Fruit fly (Drosophila melanogaster) whole organism, wandering third instar larva: ENCODE measurements around the gene tal-AA.

Experiments used
- Abd-B ChIP-seq: fragments of >200 bp; optimal IDR thresholded peaks from 2 replicates; lab custom pipeline; 2017; ENCODE audit warnings: missing biosample characterization, missing genetic modification characterization
- CG32264 ChIP-seq: fragments of 200-800 bp; sonication (Bioruptor generic); optimal IDR thresholded peaks from 2 replicates; lab custom pipeline; 2016; ENCODE audit warnings: missing biosample characterization, missing genetic modification characterization
- CG9705 ChIP-seq: fragments of 200-800 bp; sonication (Bioruptor generic); optimal IDR thresholded peaks from 2 replicates; lab custom pipeline; 2018; ENCODE audit warnings: missing biosample characterization, mild to moderate bottlenecking, missing genetic modification characterization
- CrebA ChIP-seq: fragments of 200-800 bp; sonication (Bioruptor generic); optimal IDR thresholded peaks from 2 replicates; lab custom pipeline; 2016; ENCODE audit warnings: missing biosample characterization, mild to moderate bottlenecking, missing genetic modification characterization, borderline replicate concordance
- GATAd ChIP-seq: sonication (Bioruptor generic); optimal IDR thresholded peaks from 2 replicates; lab custom pipeline; 2016; ENCODE audit warnings: missing biosample characterization, missing genetic modification characterization
- HLH106 ChIP-seq: fragments of 200-800 bp; optimal IDR thresholded peaks from 3 replicates; lab custom pipeline; 2019; ENCODE audit warnings: missing biosample characterization, mild to moderate bottlenecking, missing genetic modification characterization, moderate library complexity
- Hnf4 ChIP-seq: fragments of 200-800 bp; sonication (Bioruptor generic); optimal IDR thresholded peaks from 2 replicates; lab custom pipeline; 2016; ENCODE audit warnings: missing biosample characterization, mild to moderate bottlenecking, missing genetic modification characterization
- Hr78 ChIP-seq: fragments of >200 bp; optimal IDR thresholded peaks from 2 replicates; lab custom pipeline; 2017; ENCODE audit warnings: missing biosample characterization, missing genetic modification characterization
- Hr83 ChIP-seq: fragments of 200-300 bp; sonication (Bioruptor generic); optimal IDR thresholded peaks from 2 replicates; lab custom pipeline; 2016; ENCODE audit warnings: missing biosample characterization, mild to moderate bottlenecking, missing genetic modification characterization, moderate library complexity; ENCODE audit not compliant: poor library complexity, severe bottlenecking
- Jra ChIP-seq: sonication (Bioruptor generic); optimal IDR thresholded peaks from 2 replicates; lab custom pipeline; 2016; ENCODE audit warnings: missing biosample characterization, missing genetic modification characterization
- Mio ChIP-seq: sonication (Bioruptor generic); optimal IDR thresholded peaks from 2 replicates; lab custom pipeline; 2016; ENCODE audit warnings: missing biosample characterization, missing genetic modification characterization
- N ChIP-seq: fragments of >200 bp; optimal IDR thresholded peaks from 2 replicates; lab custom pipeline; 2018; ENCODE audit warnings: missing biosample characterization, missing external identifiers, missing genetic modification characterization
- OdsH ChIP-seq: fragments of 200-800 bp; sonication (Bioruptor generic); optimal IDR thresholded peaks from 2 replicates; lab custom pipeline; 2016; ENCODE audit warnings: missing biosample characterization, mild to moderate bottlenecking, missing genetic modification characterization
- Rel ChIP-seq, 2 experiments: fragments of 200-800 bp; sonication (Bioruptor generic) in 1 of 2; optimal IDR thresholded peaks; 2 replicates in 1 of 2; 3 replicates in 1 of 2; lab custom pipeline; 2016 to 2019; ENCODE audit warnings: mild to moderate bottlenecking in 2 of 2, missing biosample characterization in 2 of 2, missing genetic modification characterization in 2 of 2, moderate library complexity in 1 of 2
- Sp1 ChIP-seq: fragments of 200-800 bp; sonication (Bioruptor generic); optimal IDR thresholded peaks from 3 replicates; lab custom pipeline; 2019; ENCODE audit warnings: missing biosample characterization, mild to moderate bottlenecking, missing genetic modification characterization, moderate library complexity
- Vsx2 ChIP-seq: fragments of 200-300, 225-300 bp; sonication (Bioruptor generic); optimal IDR thresholded peaks from 2 replicates; lab custom pipeline; 2018; ENCODE audit warnings: missing biosample characterization, missing genetic modification characterization; ENCODE audit not compliant: partially characterized antibody
- br ChIP-seq: fragments of 200-800 bp; sonication (Bioruptor generic); optimal IDR thresholded peaks from 2 replicates; lab custom pipeline; 2016; ENCODE audit warnings: missing biosample characterization, missing genetic modification characterization
- brk ChIP-seq: fragments of 200-800 bp; sonication (Bioruptor generic); optimal IDR thresholded peaks from 2 replicates; lab custom pipeline; 2016; ENCODE audit warnings: missing biosample characterization, mild to moderate bottlenecking, missing genetic modification characterization
- dl ChIP-seq, 2 experiments: fragments of 175-275, 200-275 bp in 1 of 2; fragments of 200-275 bp in 1 of 2; sonication (Bioruptor generic); optimal IDR thresholded peaks; lab custom pipeline; 2018; ENCODE audit warnings: mild to moderate bottlenecking in 2 of 2, missing biosample characterization in 2 of 2, missing genetic modification characterization in 2 of 2, moderate library complexity in 2 of 2; ENCODE audit not compliant: partially characterized antibody in 2 of 2, insufficient read depth in 1 of 2
- dmrt93B ChIP-seq: fragments of 200-800 bp; sonication (Bioruptor generic); optimal IDR thresholded peaks from 2 replicates; lab custom pipeline; 2018; ENCODE audit warnings: missing biosample characterization, mild to moderate bottlenecking, missing genetic modification characterization
- dsf ChIP-seq: sonication (Bioruptor generic); optimal IDR thresholded peaks from 2 replicates; lab custom pipeline; 2016; ENCODE audit warnings: missing biosample characterization, missing genetic modification characterization, borderline replicate concordance
- ey ChIP-seq: fragments of 200-800 bp; sonication (Bioruptor generic); optimal IDR thresholded peaks from 2 replicates; lab custom pipeline; 2016; ENCODE audit warnings: missing biosample characterization, missing genetic modification characterization
- foxo ChIP-seq, 2 experiments: fragments of 200-800 bp; sonication (Bioruptor generic); optimal IDR thresholded peaks; 2 replicates in 1 of 2; 3 replicates in 1 of 2; lab custom pipeline; 2016 to 2017; ENCODE audit warnings: missing biosample characterization in 2 of 2, missing genetic modification characterization in 2 of 2
- fru ChIP-seq: fragments of 200-800 bp; sonication (Bioruptor generic); optimal IDR thresholded peaks from 3 replicates; lab custom pipeline; 2016; ENCODE audit warnings: missing biosample characterization, mild to moderate bottlenecking, missing genetic modification characterization
- h ChIP-seq: fragments of 200-800 bp; sonication (Bioruptor generic); optimal IDR thresholded peaks from 3 replicates; lab custom pipeline; 2016; ENCODE audit warnings: missing biosample characterization, mild to moderate bottlenecking, missing genetic modification characterization
- jim ChIP-seq: fragments of 175-275, 200-325 bp; sonication (Bioruptor generic); optimal IDR thresholded peaks from 2 replicates; lab custom pipeline; 2016; ENCODE audit warnings: missing biosample characterization, mild to moderate bottlenecking, missing genetic modification characterization
- lola ChIP-seq: fragments of >200 bp; optimal IDR thresholded peaks from 2 replicates; lab custom pipeline; 2017; ENCODE audit warnings: missing biosample characterization, missing genetic modification characterization
- pan ChIP-seq: fragments of >200 bp; optimal IDR thresholded peaks from 2 replicates; lab custom pipeline; 2017
- psq ChIP-seq: fragments of 200-800 bp; sonication (Bioruptor generic); optimal IDR thresholded peaks from 3 replicates; lab custom pipeline; 2017; ENCODE audit warnings: missing biosample characterization, mild to moderate bottlenecking, missing genetic modification characterization, moderate library complexity
- rgr ChIP-seq: fragments of 200-800 bp; sonication (Bioruptor generic); optimal IDR thresholded peaks from 3 replicates; lab custom pipeline; 2016; ENCODE audit warnings: missing biosample characterization, mild to moderate bottlenecking, missing genetic modification characterization
- sage ChIP-seq: fragments of 200-800 bp; sonication (Bioruptor generic); optimal IDR thresholded peaks from 2 replicates; lab custom pipeline; 2016; ENCODE audit warnings: missing biosample characterization, mild to moderate bottlenecking, missing genetic modification characterization
- sv ChIP-seq: fragments of 200-800 bp; sonication (Bioruptor generic); optimal IDR thresholded peaks from 3 replicates; lab custom pipeline; 2016; ENCODE audit warnings: missing biosample characterization, missing genetic modification characterization
- usp ChIP-seq: fragments of >200 bp; optimal IDR thresholded peaks from 2 replicates; lab custom pipeline; 2017; ENCODE audit warnings: missing biosample characterization, missing genetic modification characterization
- woc ChIP-seq: sonication (Bioruptor generic); optimal IDR thresholded peaks from 2 replicates; lab custom pipeline; 2016; ENCODE audit warnings: missing biosample characterization, mild to moderate bottlenecking, missing genetic modification characterization

tal-AA gene

DNA sequence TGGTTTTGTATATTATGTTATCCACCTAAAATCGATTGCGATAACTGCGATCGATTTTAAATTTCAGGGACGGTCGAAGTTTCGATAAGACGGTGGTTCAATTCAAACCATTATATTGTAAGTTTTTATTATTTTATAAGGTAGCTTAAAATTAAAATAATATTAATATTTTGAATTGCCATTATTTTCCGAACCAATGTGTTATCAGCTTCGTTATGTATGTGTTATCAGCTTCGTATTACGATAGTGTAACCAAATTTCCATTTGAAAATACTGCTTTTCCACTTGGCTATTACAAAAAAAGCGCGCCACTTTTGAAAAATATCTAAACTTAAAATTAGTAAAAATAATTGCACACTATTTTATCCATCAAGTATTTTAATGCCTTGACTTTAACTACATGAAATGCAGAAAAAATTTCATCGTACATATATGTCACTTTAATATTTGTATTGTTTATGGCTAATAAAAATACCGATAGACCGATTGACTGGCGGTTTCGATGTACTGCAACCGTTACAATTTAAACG lies 27.0 kb downstream of the tal-AA start, which contains the start of gene CG31495:
Gene CG31495, minus strand, starts transcription at position 52 of the 530 bp plus-strand sequence.
- TF ChIP-seq Hnf4 (peak; percentile 44), N (peak; percentile 67), dmrt93B (GFP tag; lab: Kevin White, UChicago) (no peak), Vsx2 (peak; percentile 42), pan (no peak), brk (GFP tag; lab: Kevin White, UChicago) (peak; percentile 41), GATAd (GFP tag; lab: Kevin White, UChicago) (peak; percentile 4), fru (GFP tag; lab: Kevin White, UChicago) (no peak), Hr78 (GFP tag; lab: Kevin White, UChicago) (peak; percentile 41), OdsH (GFP tag; lab: Kevin White, UChicago) (no peak), Rel (GFP tag; optimal IDR thresholded peaks at IDR 0.05; lab: Kevin White, UChicago) (no peak), Rel (tag; optimal IDR thresholded peaks at IDR 0.05; lab: Kevin White, UChicago) (no peak), HLH106 (peak; percentile 20), foxo (GFP tag; optimal IDR thresholded peaks at IDR 0.05; lab: Kevin White, UChicago) (no peak), Jra (GFP tag; lab: Kevin White, UChicago) (no peak)

DNA sequence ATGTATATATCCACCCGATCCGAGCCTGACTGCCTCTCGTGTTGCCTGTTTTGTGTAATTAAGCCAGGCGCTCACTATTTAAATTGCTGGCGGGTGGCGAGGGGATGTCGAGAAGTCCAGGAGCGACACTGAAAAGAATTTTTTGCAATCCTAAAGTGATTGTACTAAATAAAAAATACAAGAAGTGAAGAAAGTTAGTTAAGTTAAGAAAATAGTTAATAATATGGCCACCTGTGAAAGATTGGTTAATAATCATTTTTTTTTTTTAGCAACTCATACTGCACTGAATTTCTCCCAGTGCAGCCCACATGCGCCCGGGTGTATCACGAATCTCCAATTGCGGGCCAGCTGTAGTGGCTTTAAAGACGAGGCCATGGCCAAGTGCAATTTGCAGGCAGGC lies 28.0 kb downstream of the tal-AA start:
- TF ChIP-seq HLH106 = peak; percentile 63
- TF ChIP-seq Hr83 = no peak
- peak; percentile 73 for TF ChIP-seq rgr (GFP tag; lab: Kevin White, UChicago)
- TF ChIP-seq dmrt93B (GFP tag; lab: Kevin White, UChicago) = peak; percentile 6
- TF ChIP-seq ey = peak; percentile 65
- peak; percentile 66 for TF ChIP-seq Sp1
- no peak for TF ChIP-seq CrebA (GFP tag; lab: Kevin White, UChicago)
- TF ChIP-seq br (GFP tag; lab: Kevin White, UChicago) = peak; percentile 61
- no peak for TF ChIP-seq dl (GFP tag; optimal IDR thresholded peaks at IDR 0.05; lab: Kevin White, UChicago; ENCODE audit: insufficient read depth in 1 of 2, partially characterized antibody in 2 of 2)
- no peak for TF ChIP-seq Mio (GFP tag; lab: Kevin White, UChicago)
- TF ChIP-seq Hr78 (GFP tag; lab: Kevin White, UChicago) = no peak
- TF ChIP-seq jim (GFP tag; lab: Kevin White, UChicago) = no peak
- TF ChIP-seq GATAd (GFP tag; lab: Kevin White, UChicago) = peak; percentile 24
- TF ChIP-seq h (GFP tag; lab: Kevin White, UChicago) = peak; percentile 80
- TF ChIP-seq CG32264 = no peak
- peak; percentile 15 for TF ChIP-seq Jra (GFP tag; lab: Kevin White, UChicago)
- TF ChIP-seq pan = no peak
- TF ChIP-seq fru (GFP tag; lab: Kevin White, UChicago) = peak; percentile 65
- peak in 1 of 2 experiments; percentile 68 for TF ChIP-seq foxo (GFP tag; optimal IDR thresholded peaks at IDR 0.05; lab: Kevin White, UChicago)
- TF ChIP-seq woc (GFP tag; lab: Kevin White, UChicago) = peak; percentile 28
- no peak for TF ChIP-seq Abd-B (GFP tag; lab: Kevin White, UChicago)
- peak; percentile 7 for TF ChIP-seq brk (GFP tag; lab: Kevin White, UChicago)
- TF ChIP-seq sv (GFP tag; lab: Kevin White, UChicago) = no peak
- TF ChIP-seq lola (GFP tag; lab: Kevin White, UChicago) = no peak
- TF ChIP-seq Hnf4 = peak; percentile 39
- TF ChIP-seq CG9705 (GFP tag; lab: Kevin White, UChicago) = peak; percentile 21
- TF ChIP-seq sage (GFP tag; lab: Kevin White, UChicago) = no peak
- peak; percentile 62 for TF ChIP-seq OdsH (GFP tag; lab: Kevin White, UChicago)
- peak; percentile 55 for TF ChIP-seq psq (GFP tag; lab: Kevin White, UChicago)

DNA sequence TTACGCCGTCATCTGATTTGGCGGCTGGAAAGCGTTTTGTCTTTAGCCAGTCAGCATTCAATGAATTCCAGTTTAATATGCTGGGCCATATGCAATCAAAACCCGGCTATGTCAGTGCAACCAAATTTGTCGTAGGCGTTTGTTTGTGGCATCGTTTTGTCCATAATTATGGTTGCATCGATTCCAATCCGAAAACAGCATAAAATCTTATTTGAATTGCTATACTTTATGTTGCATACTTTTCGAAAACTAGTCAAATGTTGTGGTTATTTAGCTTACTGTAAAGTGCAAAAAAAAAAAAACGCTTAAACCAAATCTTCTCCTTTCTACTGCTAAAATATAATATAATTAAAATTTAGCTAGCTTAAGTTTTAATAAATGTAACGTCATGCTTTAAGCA lies 29.6 kb downstream of the tal-AA start:
- TF ChIP-seq dsf (GFP tag; lab: Kevin White, UChicago) (no peak), Vsx2 (no peak), brk (GFP tag; lab: Kevin White, UChicago) (no peak), usp (no peak), Jra (GFP tag; lab: Kevin White, UChicago) (no peak), OdsH (GFP tag; lab: Kevin White, UChicago) (no peak), jim (GFP tag; lab: Kevin White, UChicago) (no peak), Hr78 (GFP tag; lab: Kevin White, UChicago) (no peak), Abd-B (GFP tag; lab: Kevin White, UChicago) (no peak), HLH106 (no peak), sv (GFP tag; lab: Kevin White, UChicago) (no peak), Hnf4 (no peak), GATAd (GFP tag; lab: Kevin White, UChicago) (no peak), foxo (GFP tag; optimal IDR thresholded peaks at IDR 0.05; lab: Kevin White, UChicago) (no peak), br (GFP tag; lab: Kevin White, UChicago) (no peak), dmrt93B (GFP tag; lab: Kevin White, UChicago) (no peak)
